Comparison of ENCODE assay signal across 1 fruit fly cellular context in the genomic region with DNA sequence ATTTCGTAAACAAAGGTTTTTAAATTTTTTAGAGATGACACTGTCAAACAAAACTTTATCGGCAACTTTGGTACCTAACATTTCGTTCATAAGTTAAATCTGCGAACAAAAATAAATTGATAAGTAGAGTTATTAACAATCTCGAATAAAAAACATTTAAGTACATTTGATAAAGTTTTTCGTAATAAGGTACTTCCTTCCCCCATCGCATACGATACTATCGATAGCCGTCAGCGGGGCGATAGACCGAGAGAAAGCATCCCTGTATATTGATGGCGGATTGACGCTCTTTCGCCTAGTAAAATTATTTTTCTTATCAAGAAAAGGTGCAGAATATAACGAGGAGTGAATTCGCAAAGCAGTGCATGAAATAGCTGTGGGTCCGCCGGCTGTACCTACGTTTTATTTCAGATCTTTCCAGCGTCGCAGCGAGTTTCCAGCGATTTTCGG.
TF ChIP-seq lines count a peak whose summit lies in the region.

A gene (minus strand): TSS at position 38 of the 450 bp plus-strand sequence.
A gene (plus strand): TSS at position 245 of the 450 bp plus-strand sequence.

TF ChIP-seq in whole organism, embryonic, 481 proteins besides CTCF, POLR2A, EP300 and RAD21 (continued from another document and continues in another):
- TF ChIP-seq CG5953 (GFP tag; IDR thresholded peaks at IDR 0.05; lab: Robert Waterston, UW) (0 out of 2 replicates have a peak, but pooled peaks have one; percentile 25), CG3065 (GFP tag; optimal IDR thresholded peaks at IDR 0.05; lab: Kevin White, UChicago) (peak; percentile 54), CG17612 (GFP tag; IDR thresholded peaks at IDR 0.05; lab: Robert Waterston, UW) (peak; percentile 34; the same call in 1 of the 2 replicates), Hr78 (GFP tag; optimal IDR thresholded peaks at IDR 0.05; lab: Kevin White, UChicago) (no peak), CG9817 (tag; optimal IDR thresholded peaks at IDR 0.05; lab: Kevin White, UChicago) (peak; percentile 88), Drgx (GFP tag; IDR thresholded peaks at IDR 0.05; lab: Robert Waterston, UW) (peak; percentile 56), ewg (GFP tag; optimal IDR thresholded peaks at IDR 0.05; lab: Kevin White, UChicago) (peak; percentile 66), Ssrp (tag; optimal IDR thresholded peaks at IDR 0.05; lab: Kevin White, UChicago) (peak; percentile 78), Hey (tag; optimal IDR thresholded peaks at IDR 0.05; lab: Kevin White, UChicago) (no peak), Mad (GFP tag; optimal IDR thresholded peaks at IDR 0.05; lab: Kevin White, UChicago) (peak; percentile 81), CG8290 (GFP tag; optimal IDR thresholded peaks at IDR 0.05; lab: Kevin White, UChicago) (peak; percentile 79), CG8290 (tag; optimal IDR thresholded peaks at IDR 0.05; lab: Kevin White, UChicago) (peak in 1 of 2 experiments; percentile 50), Dp (GFP tag; optimal IDR thresholded peaks at IDR 0.05; lab: Kevin White, UChicago) (peak; percentile 53), jumu (GFP tag; optimal IDR thresholded peaks at IDR 0.05; lab: Kevin White, UChicago) (peak; percentile 91), stc (GFP tag; IDR thresholded peaks at IDR 0.05; lab: Robert Waterston, UW) (peak; percentile 77), CG8924 (tag; optimal IDR thresholded peaks at IDR 0.05; lab: Kevin White, UChicago) (peak; percentile 85), Atf3 (GFP tag; optimal IDR thresholded peaks at IDR 0.05; lab: Kevin White, UChicago) (peak; percentile 85), Nf-YC (tag; optimal IDR thresholded peaks at IDR 0.05; lab: Kevin White, UChicago) (peak; percentile 71), lmd (GFP tag; IDR thresholded peaks at IDR 0.05; lab: Robert Waterston, UW) (peak; percentile 79), B-H2 (GFP tag; optimal IDR thresholded peaks at IDR 0.05; lab: Kevin White, UChicago) (peak; percentile 87), CG2199 (GFP tag; IDR thresholded peaks at IDR 0.05; lab: Robert Waterston, UW) (no peak), Lim3 (GFP tag; IDR thresholded peaks at IDR 0.05; lab: Robert Waterston, UW) (peak; percentile 46; the same call in 1 of the 2 replicates), Antp (GFP tag; optimal IDR thresholded peaks at IDR 0.05; lab: Kevin White, UChicago) (peak; percentile 88), CG16815 (GFP tag; optimal IDR thresholded peaks at IDR 0.05; lab: Kevin White, UChicago) (peak; percentile 73), Neu2 (GFP tag; optimal IDR thresholded peaks at IDR 0.05; lab: Kevin White, UChicago; ENCODE audit: borderline replicate concordance) (peak; percentile 78), CG8089 (GFP tag; optimal IDR thresholded peaks at IDR 0.05; lab: Kevin White, UChicago) (peak; percentile 81), ttk (GFP tag; IDR thresholded peaks at IDR 0.05; lab: Robert Waterston, UW) (peak; percentile 67), yki (optimal IDR thresholded peaks at IDR 0.05; lab: Kevin White, UChicago) (no peak), Adf1 (GFP tag; IDR thresholded peaks at IDR 0.05; lab: Robert Waterston, UW) (peak; percentile 70), pho (GFP tag; optimal IDR thresholded peaks at IDR 0.05; lab: Kevin White, UChicago) (peak; percentile 91), CG1602 (GFP tag; optimal IDR thresholded peaks at IDR 0.05; lab: Kevin White, UChicago) (peak; percentile 83), crp (GFP tag; optimal IDR thresholded peaks at IDR 0.05; lab: Kevin White, UChicago) (peak in 1 of 2 experiments; percentile 58), CG17802 (tag; optimal IDR thresholded peaks at IDR 0.05; lab: Kevin White, UChicago) (peak; percentile 66), CG12219 (GFP tag; optimal IDR thresholded peaks at IDR 0.05; lab: Kevin White, UChicago) (peak; percentile 59), unc-4 (GFP tag; IDR thresholded peaks at IDR 0.05; lab: Robert Waterston, UW; ENCODE audit: partially characterized antibody) (peak; percentile 92), CG12659 (GFP tag; optimal IDR thresholded peaks at IDR 0.05; lab: Kevin White, UChicago) (peak; percentile 86), CG18262 (tag; optimal IDR thresholded peaks at IDR 0.05; lab: Kevin White, UChicago) (peak; percentile 82), pros (GFP tag; optimal IDR thresholded peaks at IDR 0.05; lab: Kevin White, UChicago) (no peak), CG12391 (tag; optimal IDR thresholded peaks at IDR 0.05; lab: Kevin White, UChicago) (peak; percentile 94), CG6791 (GFP tag; IDR thresholded peaks at IDR 0.05; lab: Robert Waterston, UW; ENCODE audit: partially characterized antibody) (peak; percentile 96), CG31441 (GFP tag; IDR thresholded peaks at IDR 0.05; lab: Robert Waterston, UW) (no peak; the same call in 1 of the 2 replicates), zen (tag; optimal IDR thresholded peaks at IDR 0.05; lab: Kevin White, UChicago) (peak; percentile 83), tgo (GFP tag; IDR thresholded peaks at IDR 0.05; lab: Robert Waterston, UW) (peak; percentile 86), ranshi (GFP tag; IDR thresholded peaks at IDR 0.05; lab: Robert Waterston, UW) (peak; percentile 68), psq (GFP tag; optimal IDR thresholded peaks at IDR 0.05; lab: Kevin White, UChicago) (peak; percentile 68), Meics (GFP tag; optimal IDR thresholded peaks at IDR 0.05; lab: Kevin White, UChicago) (peak; percentile 79), CG30403 (GFP tag; optimal IDR thresholded peaks at IDR 0.05; lab: Kevin White, UChicago) (peak; percentile 92), CG6175 (GFP tag; IDR thresholded peaks at IDR 0.05; lab: Robert Waterston, UW) (peak; percentile 61; the same call in 1 of the 3 replicates), Rx (GFP tag; IDR thresholded peaks at IDR 0.05; lab: Robert Waterston, UW) (peak; percentile 53; the same call in 1 of the 2 replicates), Nf-YA (GFP tag; IDR thresholded peaks at IDR 0.05; lab: Robert Waterston, UW) (peak; percentile 62), gcm2 (GFP tag; optimal IDR thresholded peaks at IDR 0.05; lab: Kevin White, UChicago) (peak; percentile 45), sna (GFP tag; IDR thresholded peaks at IDR 0.05; lab: Robert Waterston, UW; ENCODE audit: partially characterized antibody) (peak; percentile 92), Sry-β (GFP tag; optimal IDR thresholded peaks at IDR 0.05; lab: Kevin White, UChicago) (no peak), onecut (GFP tag; IDR thresholded peaks at IDR 0.05; lab: Robert Waterston, UW) (peak; percentile 72), B-H1 (GFP tag; IDR thresholded peaks at IDR 0.05; lab: Robert Waterston, UW) (peak; percentile 70), ATbp (GFP tag; optimal IDR thresholded peaks at IDR 0.05; lab: Kevin White, UChicago) (no peak), lbe (GFP tag; optimal IDR thresholded peaks at IDR 0.05; lab: Kevin White, UChicago) (peak; percentile 70), CG13894 (tag; optimal IDR thresholded peaks at IDR 0.05; lab: Kevin White, UChicago) (no peak), wdn (GFP tag; IDR thresholded peaks at IDR 0.05; lab: Robert Waterston, UW) (peak; percentile 83), CG14667 (GFP tag; IDR thresholded peaks at IDR 0.05; lab: Robert Waterston, UW) (peak; percentile 77), Poxn (GFP tag; IDR thresholded peaks at IDR 0.05; lab: Robert Waterston, UW) (0 out of 2 replicates have a peak, but pooled peaks have one; percentile 44), Doc2 (GFP tag; IDR thresholded peaks at IDR 0.05; lab: Robert Waterston, UW) (no peak), TFAM (GFP tag; optimal IDR thresholded peaks at IDR 0.05; lab: Kevin White, UChicago) (peak; percentile 32), Bgb (GFP tag; IDR thresholded peaks at IDR 0.05; lab: Robert Waterston, UW; ENCODE audit: partially characterized antibody) (peak; percentile 95), Scr (GFP tag; IDR thresholded peaks at IDR 0.05; lab: Robert Waterston, UW; ENCODE audit: partially characterized antibody) (peak; percentile 98), Awh (GFP tag; IDR thresholded peaks at IDR 0.05; lab: Robert Waterston, UW) (peak; percentile 72), sd (tag; optimal IDR thresholded peaks at IDR 0.05; lab: Kevin White, UChicago) (no peak), Hr39 (optimal IDR thresholded peaks at IDR 0.05; lab: Kevin White, UChicago) (no peak), Taf1 (GFP tag; IDR thresholded peaks at IDR 0.05; lab: Robert Waterston, UW) (peak; percentile 71), CG16813 (GFP tag; IDR thresholded peaks at IDR 0.05; lab: Robert Waterston, UW; ENCODE audit: partially characterized antibody) (peak; percentile 98), MESR4 (GFP tag; optimal IDR thresholded peaks at IDR 0.05; lab: Kevin White, UChicago) (peak; percentile 80), CG7987 (GFP tag; optimal IDR thresholded peaks at IDR 0.05; lab: Kevin White, UChicago) (peak; percentile 53), sc (optimal IDR thresholded peaks at IDR 0.05; lab: Kevin White, UChicago) (no peak), sc (GFP tag; optimal IDR thresholded peaks at IDR 0.05; lab: Kevin White, UChicago) (peak; percentile 32), emc (GFP tag; optimal IDR thresholded peaks at IDR 0.05; lab: Kevin White, UChicago) (peak; percentile 65), abd-A (tag; optimal IDR thresholded peaks at IDR 0.05; lab: Kevin White, UChicago) (no peak), dati (GFP tag; IDR thresholded peaks at IDR 0.05; lab: Robert Waterston, UW) (peak; percentile 45; the same call in 1 of the 2 replicates), H2.0 (GFP tag; IDR thresholded peaks at IDR 0.05; lab: Robert Waterston, UW) (peak; percentile 84), tll (GFP tag; optimal IDR thresholded peaks at IDR 0.05; lab: Kevin White, UChicago) (no peak), crc (GFP tag; optimal IDR thresholded peaks at IDR 0.05; lab: Kevin White, UChicago) (peak; percentile 84), CG9876 (GFP tag; optimal IDR thresholded peaks at IDR 0.05; lab: Kevin White, UChicago) (peak; percentile 83), CG10565 (GFP tag; optimal IDR thresholded peaks at IDR 0.05; lab: Kevin White, UChicago) (peak; percentile 9), zen2 (GFP tag; IDR thresholded peaks at IDR 0.05; lab: Robert Waterston, UW; ENCODE audit: partially characterized antibody) (peak; percentile 79; the same call in 2 of the 3 replicates), CG8478 (optimal IDR thresholded peaks at IDR 0.05; lab: Kevin White, UChicago) (no peak), D (optimal IDR thresholded peaks at IDR 0.05; lab: Kevin White, UChicago) (no peak), D (GFP tag; optimal IDR thresholded peaks at IDR 0.05; lab: Kevin White, UChicago) (peak; percentile 73), Fer1 (GFP tag; optimal IDR thresholded peaks at IDR 0.05; lab: Kevin White, UChicago) (peak; percentile 75), ind (GFP tag; optimal IDR thresholded peaks at IDR 0.05; lab: Kevin White, UChicago) (peak; percentile 80), Bteb2 (GFP tag; optimal IDR thresholded peaks at IDR 0.05; lab: Kevin White, UChicago) (peak; percentile 90), fd3F (GFP tag; optimal IDR thresholded peaks at IDR 0.05; lab: Kevin White, UChicago) (peak; percentile 72), Gug (GFP tag; IDR thresholded peaks at IDR 0.05; lab: Robert Waterston, UW) (peak; percentile 83; the same call in 3 of the 4 replicates), rib (GFP tag; IDR thresholded peaks at IDR 0.05; lab: Robert Waterston, UW) (peak; percentile 75), CG10147 (GFP tag; optimal IDR thresholded peaks at IDR 0.05; lab: Kevin White, UChicago) (peak; percentile 84), CG2875 (GFP tag; optimal IDR thresholded peaks at IDR 0.05; lab: Kevin White, UChicago) (peak; percentile 65), Mes4 (GFP tag; optimal IDR thresholded peaks at IDR 0.05; lab: Kevin White, UChicago) (peak; percentile 76), pnt (GFP tag; optimal IDR thresholded peaks at IDR 0.05; lab: Kevin White, UChicago) (peak; percentile 81), CG31365 (tag; optimal IDR thresholded peaks at IDR 0.05; lab: Kevin White, UChicago) (no peak), CG4730 (GFP tag; IDR thresholded peaks at IDR 0.05; lab: Robert Waterston, UW) (peak; percentile 77), CG15269 (tag; optimal IDR thresholded peaks at IDR 0.05; lab: Kevin White, UChicago) (peak; percentile 77), dimm (GFP tag; IDR thresholded peaks at IDR 0.05; lab: Robert Waterston, UW) (peak; percentile 48), ash1 (GFP tag; optimal IDR thresholded peaks at IDR 0.05; lab: Kevin White, UChicago) (no peak), CG4617 (GFP tag; optimal IDR thresholded peaks at IDR 0.05; lab: Kevin White, UChicago; ENCODE audit: borderline replicate concordance) (peak; percentile 77), CG2120 (GFP tag; optimal IDR thresholded peaks at IDR 0.05; lab: Kevin White, UChicago) (peak; percentile 93), aop (GFP tag; IDR thresholded peaks at IDR 0.05; lab: Robert Waterston, UW) (0 out of 2 replicates have a peak, but pooled peaks have one; percentile 20), CG9215 (GFP tag; IDR thresholded peaks at IDR 0.05; lab: Robert Waterston, UW) (peak; percentile 79), CG11247 (GFP tag; IDR thresholded peaks at IDR 0.05; lab: Robert Waterston, UW) (peak; percentile 85), MTF-1 (GFP tag; optimal IDR thresholded peaks at IDR 0.05; lab: Kevin White, UChicago; ENCODE audit: borderline replicate concordance) (no peak), stwl (tag; optimal IDR thresholded peaks at IDR 0.05; lab: Kevin White, UChicago) (peak; percentile 82), pita (GFP tag; optimal IDR thresholded peaks at IDR 0.05; lab: Kevin White, UChicago) (no peak), bbx (GFP tag; IDR thresholded peaks at IDR 0.05; lab: Robert Waterston, UW; ENCODE audit: partially characterized antibody) (peak; percentile 96), Tbp (GFP tag; optimal IDR thresholded peaks at IDR 0.05; lab: Kevin White, UChicago) (no peak), CG14860 (GFP tag; IDR thresholded peaks at IDR 0.05; lab: Robert Waterston, UW; ENCODE audit: partially characterized antibody) (peak; percentile 96), CG43689 (GFP tag; IDR thresholded peaks at IDR 0.05; lab: Robert Waterston, UW) (0 out of 2 replicates have a peak, but pooled peaks have one; percentile 9), gsb-n (tag; optimal IDR thresholded peaks at IDR 0.05; lab: Kevin White, UChicago) (no peak), CG2129 (GFP tag; IDR thresholded peaks at IDR 0.05; lab: Robert Waterston, UW; ENCODE audit: partially characterized antibody) (peak; percentile 97), PHDP (tag; optimal IDR thresholded peaks at IDR 0.05; lab: Kevin White, UChicago) (peak; percentile 77), CG15601 (tag; optimal IDR thresholded peaks at IDR 0.05; lab: Kevin White, UChicago) (peak; percentile 77), da (GFP tag; optimal IDR thresholded peaks at IDR 0.05; lab: Kevin White, UChicago) (peak; percentile 76), mam (GFP tag; optimal IDR thresholded peaks at IDR 0.05; lab: Kevin White, UChicago) (peak; percentile 93), CG30020 (tag; optimal IDR thresholded peaks at IDR 0.05; lab: Kevin White, UChicago) (peak; percentile 83), slou (GFP tag; optimal IDR thresholded peaks at IDR 0.05; lab: Kevin White, UChicago) (peak; percentile 69), jigr1 (GFP tag; IDR thresholded peaks at IDR 0.05; lab: Robert Waterston, UW) (no peak)
